Worm (Caenorhabditis elegans): ENCODE data around the gene acs-9.

The acs-9 gene

DNA sequence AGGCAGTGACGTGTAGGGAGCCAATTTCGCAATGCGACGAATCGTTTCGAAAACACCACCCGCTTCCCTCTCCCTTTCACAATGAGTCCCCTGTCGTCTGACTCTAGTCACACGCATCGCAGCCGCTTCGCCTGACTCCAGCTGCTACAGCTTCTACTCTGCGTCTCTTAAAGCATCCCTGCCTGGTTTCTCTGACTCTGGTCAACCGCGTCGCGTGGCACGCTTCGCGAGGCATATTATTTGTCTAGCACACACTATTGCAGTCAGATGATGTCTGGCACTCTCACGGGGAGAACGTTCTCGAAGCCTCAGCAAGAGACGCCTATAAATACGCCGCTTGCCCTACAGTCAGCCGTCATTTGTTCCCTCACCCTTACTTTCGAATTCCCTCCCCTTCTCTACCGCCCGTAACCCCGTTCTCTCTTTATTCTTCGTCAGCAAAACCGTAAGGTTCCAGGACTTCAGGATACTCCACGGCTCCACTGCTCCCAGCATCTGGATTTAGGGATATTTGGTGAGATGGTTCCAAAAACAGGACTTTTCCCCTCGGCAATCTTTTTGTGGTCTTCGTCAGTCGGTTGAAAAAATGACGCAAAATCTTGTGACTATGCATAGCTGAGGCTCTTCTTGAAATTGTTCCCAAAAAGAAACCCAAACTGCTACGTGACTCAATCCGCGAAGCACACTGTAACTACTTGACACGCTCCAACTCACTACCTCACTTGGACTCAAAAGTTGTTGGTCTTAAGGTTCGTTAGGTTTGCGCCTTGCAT is 49.4 kb upstream of the acs-9 start (continued):
- TF ChIP-seq zfh-2 (GFP tag; conservative IDR thresholded peaks at IDR 0.05) (peak; percentile 98), ceh-58 (GFP tag; IDR thresholded peaks at IDR 0.05) (no peak), F33H1.4 (GFP tag; IDR thresholded peaks at IDR 0.05) (peak; percentile 41; the same call in 1 of the 2 replicates), attf-6 (GFP tag; IDR thresholded peaks at IDR 0.05) (no peak), dpl-1 (GFP tag; optimal IDR thresholded peaks at IDR 0.05) (peak; percentile 23), F57A8.1 (GFP tag; optimal IDR thresholded peaks at IDR 0.05) (no peak), D2030.7 (GFP tag; IDR thresholded peaks at IDR 0.05) (no peak), ztf-22 (GFP tag; optimal IDR thresholded peaks at IDR 0.05) (peak; percentile 77), xnd-1 (tag; optimal IDR thresholded peaks at IDR 0.05) (no peak), chd-7 (tag; optimal IDR thresholded peaks at IDR 0.05) (peak; percentile 99), ama-1 (optimal IDR thresholded peaks at IDR 0.05) (peak; percentile 99), ama-1 (GFP tag; optimal IDR thresholded peaks at IDR 0.05) (peak in 1 of 2 experiments; percentile 82), Y95B8A.8 (GFP tag; IDR thresholded peaks at IDR 0.05) (peak; percentile 89), sptf-2 (GFP tag; optimal IDR thresholded peaks at IDR 0.05) (no peak), lin-26 (GFP tag; IDR thresholded peaks at IDR 0.05) (no peak; the same call in none of the 2 replicates), unc-62 (GFP tag; optimal IDR thresholded peaks at IDR 0.05) (peak; percentile 85), nfya-1 (tag; optimal IDR thresholded peaks at IDR 0.05; ENCODE audit: borderline replicate concordance, insufficient read depth) (no peak), dox-1 (GFP tag; IDR thresholded peaks at IDR 0.05) (peak; percentile 83), attf-3 (GFP tag; conservative IDR thresholded peaks at IDR 0.05) (0 out of 2 replicates have a peak, but pooled peaks have one; percentile 26), zim-3 (tag; optimal IDR thresholded peaks at IDR 0.05) (peak; percentile 47), madf-6 (GFP tag; IDR thresholded peaks at IDR 0.05) (peak; percentile 11; the same call in 1 of the 2 replicates), egl-44 (GFP tag; IDR thresholded peaks at IDR 0.05) (peak; percentile 87; the same call in 1 of the 2 replicates), mxl-1 (tag; optimal IDR thresholded peaks at IDR 0.05) (peak; percentile 49), die-1 (tag; optimal IDR thresholded peaks at IDR 0.05) (peak; percentile 47), madf-10 (tag; optimal IDR thresholded peaks at IDR 0.05) (peak; percentile 93), tlf-1 (GFP tag; optimal IDR thresholded peaks at IDR 0.05) (peak; percentile 93), nhr-179 (tag; optimal IDR thresholded peaks at IDR 0.05) (peak; percentile 66), Y53F4B.3 (GFP tag; IDR thresholded peaks at IDR 0.05) (no peak), him-1 (tag; optimal IDR thresholded peaks at IDR 0.05) (no peak), dpff-1 (tag; optimal IDR thresholded peaks at IDR 0.05) (peak; percentile 68), B0336.3 (GFP tag; IDR thresholded peaks at IDR 0.05) (peak; percentile 93), T07F8.4 (tag; optimal IDR thresholded peaks at IDR 0.05) (peak; percentile 57), F10E7.11 (tag; optimal IDR thresholded peaks at IDR 0.05) (no peak), F23B12.7 (tag; optimal IDR thresholded peaks at IDR 0.05; ENCODE audit: insufficient read depth) (no peak), sea-2 (GFP tag; IDR thresholded peaks at IDR 0.05) (peak; percentile 77), F22D6.2 (tag; optimal IDR thresholded peaks at IDR 0.05) (peak; percentile 88), snpc-1.1 (tag; optimal IDR thresholded peaks at IDR 0.05; ENCODE audit: insufficient read depth) (no peak), ztf-25 (GFP tag; IDR thresholded peaks at IDR 0.05) (no peak), rpc-1 (optimal IDR thresholded peaks at IDR 0.05) (peak; percentile 34), rpc-1 (tag; optimal IDR thresholded peaks at IDR 0.05) (no peak), lin-40 (tag; optimal IDR thresholded peaks at IDR 0.05) (peak; percentile 98), ceh-79 (tag; optimal IDR thresholded peaks at IDR 0.05) (peak; percentile 92), repo-1 (tag; optimal IDR thresholded peaks at IDR 0.05) (peak; percentile 78), bed-2 (GFP tag; IDR thresholded peaks at IDR 0.05) (no peak), K11D2.4 (GFP tag; IDR thresholded peaks at IDR 0.05) (peak; percentile 93), ceh-91 (GFP tag; IDR thresholded peaks at IDR 0.05) (no peak), F52B5.7 (tag; optimal IDR thresholded peaks at IDR 0.05) (peak; percentile 72), cebp-2 (GFP tag; IDR thresholded peaks at IDR 0.05) (0 out of 2 replicates have a peak, but pooled peaks have one; percentile 3)
